Worm (Caenorhabditis elegans) whole organism, late embryonic: ENCODE results near the gene nas-19.

Experiments
- C08G9.2 ChIP-seq: sonication (generic microtip); optimal IDR thresholded peaks from 2 replicates; lab custom pipeline; 2016; ENCODE audit warnings: mild to moderate bottlenecking, missing genetic modification characterization, moderate library complexity, missing compliant biosample characterization
- C38D4.7 ChIP-seq: fragments of 200-800 bp; sonication (Bioruptor generic); optimal IDR thresholded peaks from 2 replicates; lab custom pipeline; 2018; ENCODE audit warnings: mild to moderate bottlenecking, missing genetic modification characterization, moderate library complexity, missing compliant biosample characterization
- F13H6.1 ChIP-seq: sonication (generic microtip); optimal IDR thresholded peaks from 2 replicates; lab custom pipeline; 2016; ENCODE audit warnings: missing genetic modification characterization, missing compliant biosample characterization
- K09A11.1 ChIP-seq: sonication (generic microtip); optimal IDR thresholded peaks from 2 replicates; lab custom pipeline; 2017; ENCODE audit warnings: antibody characterized with exemption, mild to moderate bottlenecking, missing genetic modification characterization, missing compliant biosample characterization; ENCODE audit not compliant: insufficient read depth
- T23F11.4 ChIP-seq: fragments of 200-800 bp; sonication (Bioruptor generic); optimal IDR thresholded peaks from 2 replicates; lab custom pipeline; 2018; ENCODE audit warnings: mild to moderate bottlenecking, missing genetic modification characterization, missing compliant biosample characterization
- Y22D7AL.16 ChIP-seq: sonication (generic microtip); optimal IDR thresholded peaks from 2 replicates; lab custom pipeline; 2016; ENCODE audit warnings: missing genetic modification characterization, missing compliant biosample characterization
- ahr-1 ChIP-seq: sonication (generic microtip); optimal IDR thresholded peaks from 2 replicates; lab custom pipeline; 2016; ENCODE audit warnings: missing genetic modification characterization, missing compliant biosample characterization
- ama-1 ChIP-seq: fragments of 150-350 bp; optimal IDR thresholded peaks from 2 replicates; lab custom pipeline; 2014
- ceh-18 ChIP-seq: sonication (generic microtip); optimal IDR thresholded peaks from 2 replicates; lab custom pipeline; 2016; ENCODE audit warnings: missing genetic modification characterization, missing compliant biosample characterization
- ceh-19 ChIP-seq: fragments of 200-800 bp; sonication (Bioruptor generic); optimal IDR thresholded peaks from 2 replicates; lab custom pipeline; 2018; ENCODE audit warnings: mild to moderate bottlenecking, missing genetic modification characterization, missing compliant biosample characterization
- ceh-22 ChIP-seq: sonication (generic microtip); optimal IDR thresholded peaks from 2 replicates; lab custom pipeline; 2017; ENCODE audit warnings: missing biosample characterization, missing genetic modification characterization
- ceh-24 ChIP-seq: sonication (generic microtip); optimal IDR thresholded peaks from 2 replicates; lab custom pipeline; 2016; ENCODE audit warnings: mild to moderate bottlenecking, missing genetic modification characterization, missing compliant biosample characterization
- ceh-31 ChIP-seq: sonication (generic microtip); optimal IDR thresholded peaks from 2 replicates; lab custom pipeline; 2016; ENCODE audit warnings: missing genetic modification characterization, missing compliant biosample characterization
- ceh-34 ChIP-seq: sonication (generic microtip); optimal IDR thresholded peaks from 2 replicates; lab custom pipeline; 2016; ENCODE audit warnings: mild to moderate bottlenecking, missing genetic modification characterization, missing compliant biosample characterization
- ceh-45 ChIP-seq: fragments of 200-800 bp; sonication (Bioruptor generic); IDR thresholded peaks from 2 replicates; pipeline ENCODE4 v1.3.6; 2022; ENCODE audit warnings: missing genetic modification reagents, missing genetic modification characterization, missing compliant biosample characterization
- ceh-6 ChIP-seq: fragments of 200-800 bp; sonication (Bioruptor generic); optimal IDR thresholded peaks from 2 replicates; lab custom pipeline; 2018; ENCODE audit warnings: mild to moderate bottlenecking, missing genetic modification characterization, missing compliant biosample characterization
- ceh-9 ChIP-seq: sonication (generic microtip); optimal IDR thresholded peaks from 2 replicates; lab custom pipeline; 2016; ENCODE audit warnings: mild to moderate bottlenecking, missing genetic modification characterization, inconsistent platforms, missing compliant biosample characterization
- elt-2 ChIP-seq: sonication (generic microtip); optimal IDR thresholded peaks from 2 replicates; lab custom pipeline; 2016; ENCODE audit warnings: missing genetic modification reagents, missing genetic modification characterization, missing compliant biosample characterization
- ets-4 ChIP-seq: sonication (generic microtip); optimal IDR thresholded peaks from 2 replicates; lab custom pipeline; 2016; ENCODE audit warnings: missing genetic modification characterization, missing compliant biosample characterization
- fax-1 ChIP-seq: sonication (generic microtip); optimal IDR thresholded peaks from 2 replicates; lab custom pipeline; 2016; ENCODE audit warnings: missing genotype, missing genetic modification characterization, missing compliant biosample characterization
- fkh-10 ChIP-seq: fragments of 150-350 bp; optimal IDR thresholded peaks from 2 replicates; lab custom pipeline; 2014; ENCODE audit warnings: missing biosample characterization, missing genetic modification reagents, missing genetic modification characterization
- fkh-6 ChIP-seq: sonication (generic microtip); optimal IDR thresholded peaks from 2 replicates; lab custom pipeline; 2016; ENCODE audit warnings: missing genetic modification characterization, missing compliant biosample characterization
- hlh-13 ChIP-seq: fragments of 200-800 bp; sonication (Bioruptor generic); optimal IDR thresholded peaks from 2 replicates; lab custom pipeline; 2018; ENCODE audit warnings: mild to moderate bottlenecking, missing genetic modification characterization, missing compliant biosample characterization
- hlh-15 ChIP-seq: sonication (generic microtip); optimal IDR thresholded peaks from 2 replicates; lab custom pipeline; 2016; ENCODE audit warnings: missing genetic modification characterization, missing compliant biosample characterization
- hlh-6 ChIP-seq: sonication (generic microtip); optimal IDR thresholded peaks from 2 replicates; lab custom pipeline; 2016; ENCODE audit warnings: missing genotype, missing genetic modification characterization, missing compliant biosample characterization
- hlh-8 ChIP-seq: sonication (generic microtip); optimal IDR thresholded peaks from 2 replicates; lab custom pipeline; 2016; ENCODE audit warnings: missing genotype, missing genetic modification characterization, missing compliant biosample characterization
- lim-6 ChIP-seq: sonication (generic microtip); optimal IDR thresholded peaks from 2 replicates; lab custom pipeline; 2016; ENCODE audit warnings: missing genetic modification characterization, missing compliant biosample characterization
- lin-11 ChIP-seq: fragments of 200-800 bp; sonication (Bioruptor generic); optimal IDR thresholded peaks from 2 replicates; lab custom pipeline; 2018; ENCODE audit warnings: mild to moderate bottlenecking, missing genetic modification characterization, missing compliant biosample characterization
- madf-2 ChIP-seq: sonication (generic microtip); optimal IDR thresholded peaks from 2 replicates; lab custom pipeline; 2017; ENCODE audit warnings: missing genetic modification characterization, missing compliant biosample characterization
- mec-3 ChIP-seq: sonication (generic microtip); optimal IDR thresholded peaks from 2 replicates; lab custom pipeline; 2016; ENCODE audit warnings: borderline replicate concordance, missing genetic modification characterization, missing compliant biosample characterization
- nhr-11 ChIP-seq: fragments of 150-350 bp; optimal IDR thresholded peaks from 2 replicates; lab custom pipeline; 2014; ENCODE audit warnings: missing biosample characterization, missing genetic modification characterization
- nhr-232 ChIP-seq: sonication (generic microtip); optimal IDR thresholded peaks from 2 replicates; lab custom pipeline; 2016; ENCODE audit warnings: missing genetic modification characterization, missing compliant biosample characterization
- npax-4 ChIP-seq: sonication (generic microtip); optimal IDR thresholded peaks from 2 replicates; lab custom pipeline; 2016; ENCODE audit warnings: missing genetic modification characterization, missing compliant biosample characterization
- odd-2 ChIP-seq: sonication (generic microtip); optimal IDR thresholded peaks from 2 replicates; lab custom pipeline; 2017; ENCODE audit warnings: antibody characterized with exemption, mild to moderate bottlenecking, missing genetic modification characterization, missing compliant biosample characterization
- pag-3 ChIP-seq: sonication (generic microtip); optimal IDR thresholded peaks from 2 replicates; lab custom pipeline; 2016; ENCODE audit warnings: missing compliant biosample characterization, missing genetic modification characterization, borderline replicate concordance
- pax-1 ChIP-seq: fragments of 150-350 bp; optimal IDR thresholded peaks from 2 replicates; lab custom pipeline; 2014; ENCODE audit warnings: missing biosample characterization, missing genetic modification characterization
- pha-2 ChIP-seq: sonication (generic microtip); optimal IDR thresholded peaks from 2 replicates; lab custom pipeline; 2017; ENCODE audit warnings: mild to moderate bottlenecking, missing genetic modification characterization, missing compliant biosample characterization
- pha-4 ChIP-seq: fragments of 150-350 bp; optimal IDR thresholded peaks from 2 replicates; lab custom pipeline; 2018; ENCODE audit warnings: missing biosample characterization, missing genetic modification reagents, missing genetic modification characterization
- ref-2 ChIP-seq: sonication (generic microtip); optimal IDR thresholded peaks from 2 replicates; lab custom pipeline; 2016; ENCODE audit warnings: missing genetic modification characterization, missing compliant biosample characterization
- sdc-2 ChIP-seq: sonication (generic microtip); optimal IDR thresholded peaks from 2 replicates; lab custom pipeline; 2016; ENCODE audit warnings: missing genotype, missing genetic modification characterization, missing compliant biosample characterization
- sox-4 ChIP-seq: sonication (generic microtip); optimal IDR thresholded peaks from 2 replicates; lab custom pipeline; 2017; ENCODE audit warnings: mild to moderate bottlenecking, missing genetic modification characterization, inconsistent platforms, missing compliant biosample characterization
- syd-9 ChIP-seq: sonication (generic microtip); optimal IDR thresholded peaks from 2 replicates; lab custom pipeline; 2016; ENCODE audit warnings: mild to moderate bottlenecking, missing genetic modification characterization, moderate library complexity, missing compliant biosample characterization
- tbx-2 ChIP-seq: sonication (generic microtip); optimal IDR thresholded peaks from 2 replicates; lab custom pipeline; 2016; ENCODE audit warnings: missing genetic modification characterization, missing compliant biosample characterization
- ttx-3 ChIP-seq: sonication (generic microtip); optimal IDR thresholded peaks from 2 replicates; lab custom pipeline; 2016; ENCODE audit warnings: missing genetic modification reagents, missing genetic modification characterization, missing compliant biosample characterization
- unc-42 ChIP-seq: sonication (generic microtip); optimal IDR thresholded peaks from 2 replicates; lab custom pipeline; 2016; ENCODE audit warnings: missing genotype, missing genetic modification characterization, missing compliant biosample characterization
- ztf-16 ChIP-seq: sonication (generic microtip); optimal IDR thresholded peaks from 2 replicates; lab custom pipeline; 2017; ENCODE audit warnings: missing genetic modification characterization, missing compliant biosample characterization

Gene nas-19

DNA sequence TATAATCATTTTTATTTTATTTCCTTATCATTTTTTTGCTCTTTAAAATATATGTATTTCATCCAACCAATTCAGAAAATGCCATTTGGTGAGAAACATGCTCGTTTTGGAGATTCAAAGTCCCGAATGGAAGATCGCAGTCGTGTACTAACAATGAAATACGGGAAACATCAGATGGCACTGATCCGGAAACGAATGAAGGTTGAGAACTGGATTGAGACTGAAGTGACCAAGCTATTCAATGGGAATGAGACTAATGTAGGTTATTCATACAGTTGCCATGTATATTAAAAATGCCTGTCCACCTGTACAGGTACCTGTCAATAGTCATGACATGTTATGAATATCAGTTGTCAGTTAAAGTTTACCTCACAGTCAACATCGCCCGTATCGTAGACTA lies 19.5 kb downstream of the nas-19 start, which contains the start of gene F55C10.5:
Gene F55C10.5, plus strand, starts transcription at position 74 of the 400 bp plus-strand sequence.
- TF ChIP-seq C38D4.7 (GFP tag; lab: Kevin White, UChicago) (no peak), sox-4 (tag; lab: Kevin White, UChicago) (no peak), lin-11 (tag; lab: Kevin White, UChicago) (no peak), ceh-9 (no peak), ceh-19 (GFP tag; lab: Kevin White, UChicago) (no peak), T23F11.4 (no peak), ref-2 (tag; lab: Kevin White, UChicago) (no peak), F13H6.1 (no peak), ceh-18 (no peak), npax-4 (tag; lab: Kevin White, UChicago) (no peak), elt-2 (tag; lab: Kevin White, UChicago) (no peak), nhr-232 (tag; lab: Kevin White, UChicago) (no peak), nhr-11 (no peak), syd-9 (tag; lab: Kevin White, UChicago) (no peak), K09A11.1 (tag; lab: Kevin White, UChicago) (no peak), hlh-13 (no peak), ttx-3 (tag; lab: Kevin White, UChicago) (no peak), fkh-6 (tag; lab: Kevin White, UChicago) (no peak), mec-3 (tag; lab: Kevin White, UChicago) (no peak)
- TF ChIP-seq, all 69 proteins: peak for 0

DNA sequence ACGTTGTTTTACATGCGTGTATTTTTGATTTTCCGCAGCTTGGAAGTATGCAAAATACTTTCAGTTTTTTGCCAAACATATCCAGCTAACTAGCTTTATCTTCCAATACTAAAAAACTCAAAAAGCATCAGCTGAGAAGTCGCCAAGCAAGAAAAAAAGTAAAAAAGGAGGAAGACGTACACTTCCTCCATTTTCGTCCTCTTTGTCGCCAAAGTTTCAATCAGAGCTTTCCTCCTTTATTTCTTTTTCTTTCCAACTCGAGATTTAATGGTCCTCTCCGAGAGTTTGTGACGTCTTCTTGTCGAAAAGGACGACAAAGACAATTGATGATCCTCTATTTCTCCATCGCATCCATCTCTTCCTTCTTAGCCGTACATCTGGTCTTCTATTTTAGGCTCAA lies 21.9 kb downstream of the nas-19 start:
- no peak for TF ChIP-seq fkh-6 (tag; lab: Kevin White, UChicago)

DNA sequence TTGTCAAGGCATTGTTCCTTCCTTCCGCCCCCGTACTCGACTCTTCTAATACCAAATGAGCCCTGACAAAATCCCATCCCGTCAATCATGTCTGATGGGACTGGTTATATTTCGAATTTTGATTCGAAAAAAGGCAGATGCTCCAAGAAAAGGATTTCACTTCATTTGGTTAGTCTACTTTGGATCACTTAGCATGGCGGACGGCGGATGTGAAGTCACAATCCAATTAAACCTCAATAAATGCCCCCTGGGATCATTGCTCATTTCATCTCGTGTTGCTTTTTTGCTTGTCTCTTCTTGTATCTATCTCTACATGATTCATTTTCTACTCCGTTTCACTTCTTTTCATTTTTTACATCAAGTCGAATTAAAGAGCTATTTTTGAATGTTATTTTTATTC lies 23.2 kb downstream of the nas-19 start:
- TF ChIP-seq ceh-31 (no peak), unc-42 (peak; percentile 52)
- TF ChIP-seq, all 69 proteins: peak for 1

DNA sequence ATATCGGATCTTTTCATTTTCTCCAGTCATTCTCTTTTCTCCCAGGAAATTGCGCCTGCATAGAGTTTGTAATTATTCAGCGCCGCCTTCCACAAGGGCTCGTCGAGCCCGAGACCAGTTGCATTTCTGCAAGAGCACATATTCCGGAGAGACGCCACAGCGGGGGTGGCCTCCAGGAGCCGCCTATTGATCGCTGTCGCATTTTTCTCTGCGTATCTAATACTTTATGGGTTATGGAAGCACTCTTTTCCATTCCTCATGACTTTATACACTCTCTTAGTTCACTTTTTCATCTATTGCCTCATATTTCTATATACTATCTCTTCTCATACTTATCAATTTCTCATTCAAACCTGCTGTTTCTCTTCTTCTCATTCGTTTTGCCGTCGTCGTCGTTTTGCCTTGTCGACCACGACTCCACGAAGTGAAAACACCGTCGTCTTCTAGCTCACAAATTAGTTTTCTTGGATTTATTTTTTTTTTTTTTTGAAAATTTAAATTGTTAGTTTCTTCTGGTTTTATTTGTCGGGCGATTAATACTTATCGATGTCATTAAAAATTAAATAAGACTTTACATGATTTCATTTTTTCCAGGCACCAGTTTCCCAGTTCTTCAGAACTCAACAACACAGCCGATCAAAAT lies 27.2 kb downstream of the nas-19 start, which contains the start of gene cnb-1:
Gene cnb-1, plus strand, starts transcription at position 593 of the 643 bp plus-strand sequence.
- TF ChIP-seq unc-42, result peak; percentile 48
- TF ChIP-seq odd-2 (tag; lab: Kevin White, UChicago), result no peak
- no peak for TF ChIP-seq ceh-24
- no peak for TF ChIP-seq npax-4 (tag; lab: Kevin White, UChicago)
- peak; percentile 69 for TF ChIP-seq ref-2 (tag; lab: Kevin White, UChicago)
- TF ChIP-seq ets-4 (tag; lab: Kevin White, UChicago), result no peak
- no peak for TF ChIP-seq lin-11 (tag; lab: Kevin White, UChicago)
- no peak for TF ChIP-seq hlh-13
- no peak for TF ChIP-seq ceh-6 (GFP tag; lab: Kevin White, UChicago)
- no peak for TF ChIP-seq ceh-34 (tag; lab: Kevin White, UChicago)
- peak; percentile 85 for TF ChIP-seq ceh-31
- no peak for TF ChIP-seq mec-3 (tag; lab: Kevin White, UChicago)
- TF ChIP-seq sdc-2 (tag; lab: Kevin White, UChicago), result peak; percentile 13
- no peak for TF ChIP-seq madf-2 (tag; lab: Kevin White, UChicago)
- peak; percentile 76 for TF ChIP-seq ceh-18
- TF ChIP-seq pag-3, result no peak
- TF ChIP-seq pax-1 (tag; lab: Kevin White, UChicago), result no peak
- TF ChIP-seq lim-6 (tag; lab: Kevin White, UChicago), result peak; percentile 16
- TF ChIP-seq tbx-2 (tag; lab: Kevin White, UChicago), result peak; percentile 75
- TF ChIP-seq ceh-9, result no peak
- no peak for TF ChIP-seq fkh-10 (GFP tag; lab: Kevin White, UChicago)
- no peak for TF ChIP-seq hlh-15 (tag; lab: Kevin White, UChicago)
- TF ChIP-seq ama-1 (lab: Kevin White, UChicago), result no peak
- TF ChIP-seq K09A11.1 (tag; lab: Kevin White, UChicago), result no peak
- TF ChIP-seq ceh-22 (tag; lab: Kevin White, UChicago), result no peak
- no peak for TF ChIP-seq ceh-45
- no peak for TF ChIP-seq fkh-6 (tag; lab: Kevin White, UChicago)
- no peak for TF ChIP-seq pha-2 (tag; lab: Kevin White, UChicago)
- peak; percentile 62 for TF ChIP-seq hlh-8 (tag; lab: Kevin White, UChicago)
- no peak for TF ChIP-seq Y22D7AL.16 (tag; lab: Kevin White, UChicago)
- TF ChIP-seq hlh-6 (tag; lab: Kevin White, UChicago), result peak; percentile 29
- no peak for TF ChIP-seq fax-1
- no peak for TF ChIP-seq ztf-16
- TF ChIP-seq C08G9.2 (tag; lab: Kevin White, UChicago), result peak; percentile 32
- no peak for TF ChIP-seq ahr-1 (tag; lab: Kevin White, UChicago)
- TF ChIP-seq pha-4, result no peak
